Worm (Caenorhabditis elegans) whole organism, young adult: Measurements from ENCODE around the gene tsp-4.

ENCODE experiments used
- akir-1 ChIP-seq: fragments of 200-800 bp; sonication (Bioruptor generic); optimal IDR thresholded peaks from 2 replicates; lab custom pipeline; 2018; ENCODE audit warnings: mild to moderate bottlenecking, missing genetic modification characterization, moderate library complexity, missing compliant biosample characterization
- cebp-1 ChIP-seq, 2 experiments: fragments of 200-800 bp in 1 of 2; sonication (Bioruptor generic) in 1 of 2; sonication (generic microtip) in 1 of 2; IDR thresholded peaks in 1 of 2; optimal IDR thresholded peaks in 1 of 2; 2 replicates each; pipeline versions ENCODE4 v1.3.6 to Lab custom; 2017 to 2022; ENCODE audit warnings: missing compliant biosample characterization in 2 of 2, missing genetic modification characterization in 2 of 2, mild to moderate bottlenecking in 1 of 2, missing genetic modification reagents in 1 of 2, moderate library complexity in 1 of 2
- ceh-58 ChIP-seq: fragments of 200-800 bp; sonication (Bioruptor generic); IDR thresholded peaks from 2 replicates; pipeline ENCODE4 v1.3.6; 2022; ENCODE audit warnings: missing genetic modification characterization, missing compliant biosample characterization
- efl-1 ChIP-seq: fragments of 150-350 bp; optimal IDR thresholded peaks from 2 replicates; lab custom pipeline; 2014; ENCODE audit warnings: missing biosample characterization, missing genetic modification reagents, missing genetic modification characterization
- nfya-1 ChIP-seq: sonication (generic microtip); optimal IDR thresholded peaks from 2 replicates; lab custom pipeline; 2017; ENCODE audit warnings: antibody characterized with exemption, missing compliant biosample characterization, missing genetic modification characterization, borderline replicate concordance; ENCODE audit not compliant: insufficient read depth
- nfya-2 ChIP-seq: fragments of 200-800 bp; sonication (Bioruptor generic); IDR thresholded peaks from 2 replicates; pipeline ENCODE4 v1.3.6; 2022; ENCODE audit warnings: missing genetic modification reagents, missing genetic modification characterization, missing compliant biosample characterization

ce11 chrIV:12549014-12549413, 29.0 kb upstream of the tsp-4 start:
- TF ChIP-seq nfya-1 (tag; lab: Kevin White, UChicago): no peak
- TF ChIP-seq cebp-1 (GFP tag; IDR thresholded peaks at IDR 0.05; lab: Robert Waterston, UW): no peak
- no peak for TF ChIP-seq cebp-1 (tag; optimal IDR thresholded peaks at IDR 0.05; lab: Kevin White, UChicago)
- no peak for TF ChIP-seq ceh-58 (GFP tag; lab: Robert Waterston, UW)
- TF ChIP-seq nfya-2 (GFP tag; lab: Robert Waterston, UW): no peak
- no peak for TF ChIP-seq akir-1 (GFP tag; lab: Kevin White, UChicago)
- TF ChIP-seq efl-1 (GFP tag; lab: Kevin White, UChicago): no peak
